Worm (Caenorhabditis elegans) whole organism, early embryonic: ENCODE results near the gene T16G12.10.
A peak's percentile ranks its signal among the peaks of the same experiment; 100 is the strongest.

Experiments
- B0310.2 ChIP-seq: sonication (generic microtip); optimal IDR thresholded peaks from 2 replicates; lab custom pipeline; 2016; ENCODE audit warnings: mild to moderate bottlenecking, missing genetic modification characterization, missing compliant biosample characterization
- F13C5.2 ChIP-seq: sonication (generic microtip); optimal IDR thresholded peaks from 2 replicates; lab custom pipeline; 2017; ENCODE audit warnings: mild to moderate bottlenecking, missing genetic modification characterization, inconsistent platforms, missing compliant biosample characterization
- aly-1 ChIP-seq: sonication (generic microtip); optimal IDR thresholded peaks from 2 replicates; lab custom pipeline; 2016; ENCODE audit warnings: missing genetic modification characterization, missing compliant biosample characterization
- ama-1 ChIP-seq: fragments of 150-350 bp; optimal IDR thresholded peaks from 2 replicates; lab custom pipeline; 2014
- ceh-13 ChIP-seq: fragments of 200-800 bp; sonication (Bioruptor generic); optimal IDR thresholded peaks from 2 replicates; lab custom pipeline; 2018; ENCODE audit warnings: mild to moderate bottlenecking, missing genetic modification characterization, missing compliant biosample characterization
- ceh-36 ChIP-seq: sonication (generic microtip); optimal IDR thresholded peaks from 2 replicates; lab custom pipeline; 2016; ENCODE audit warnings: missing genetic modification characterization, inconsistent platforms, missing compliant biosample characterization
- ets-7 ChIP-seq: sonication (generic microtip); optimal IDR thresholded peaks from 2 replicates; lab custom pipeline; 2016; ENCODE audit warnings: missing genotype, missing genetic modification characterization, missing compliant biosample characterization
- flt-1 ChIP-seq: fragments of 200-800 bp; sonication (Bioruptor generic); IDR thresholded peaks from 2 replicates; pipeline ENCODE4 v1.3.6; 2022; ENCODE audit warnings: missing genetic modification characterization, missing compliant biosample characterization
- hmbx-1 ChIP-seq: sonication (generic microtip); optimal IDR thresholded peaks from 2 replicates; lab custom pipeline; 2016; ENCODE audit warnings: mild to moderate bottlenecking, missing genetic modification characterization, missing compliant biosample characterization
- hmg-4 ChIP-seq: fragments of 200-800 bp; sonication (Bioruptor generic); optimal IDR thresholded peaks from 2 replicates; lab custom pipeline; 2018; ENCODE audit warnings: mild to moderate bottlenecking, missing genetic modification characterization, missing compliant biosample characterization
- hnd-1 ChIP-seq: sonication (generic microtip); optimal IDR thresholded peaks from 2 replicates; lab custom pipeline; 2016; ENCODE audit warnings: missing genetic modification characterization, missing compliant biosample characterization
- pes-1 ChIP-seq: fragments of 200-800 bp; sonication (Bioruptor generic); IDR thresholded peaks from 2 replicates; pipeline ENCODE4 v1.3.6; 2022; ENCODE audit warnings: missing genetic modification reagents, missing genetic modification characterization, missing compliant biosample characterization
- scrt-1 ChIP-seq: fragments of 200-800 bp; sonication (Bioruptor generic); IDR thresholded peaks from 2 replicates; pipeline ENCODE4 v1.3.6; 2022; ENCODE audit warnings: missing genetic modification characterization, missing compliant biosample characterization
- sea-1 ChIP-seq: fragments of 200-800 bp; sonication (Bioruptor generic); conservative IDR thresholded peaks from 2 replicates; pipeline ENCODE4 v1.3.6; 2022; ENCODE audit warnings: missing genetic modification characterization, missing compliant biosample characterization
- tbx-11 ChIP-seq: fragments of 200-800 bp; sonication (Bioruptor generic); IDR thresholded peaks from 2 replicates; pipeline ENCODE4 v1.3.6; 2022; ENCODE audit warnings: missing genetic modification characterization, missing compliant biosample characterization
- tbx-37 ChIP-seq: fragments of 200-800 bp; sonication (Bioruptor generic); conservative IDR thresholded peaks from 2 replicates; pipeline ENCODE4 v1.3.6; 2022; ENCODE audit warnings: missing genetic modification reagents, missing genetic modification characterization, missing compliant biosample characterization
- tra-4 ChIP-seq: sonication (generic microtip); optimal IDR thresholded peaks from 2 replicates; lab custom pipeline; 2017; ENCODE audit warnings: missing genetic modification characterization, missing compliant biosample characterization

T16G12.10 gene

ce11 chrIII:10056033-10056432 lies at the start of gene T16G12.10:
TSS of gene T16G12.10 (minus strand) at chrIII:10056133.
- TF ChIP-seq ets-7 (tag; lab: Kevin White, UChicago) (no peak), sea-1 (GFP tag; lab: Robert Waterston, UW) (no peak), aly-1 (no peak), ceh-36 (tag; lab: Kevin White, UChicago) (no peak)

ce11 chrIII:10101352-10101751 lies 45.4 kb upstream of the T16G12.10 start, which contains the start of gene kel-10:
TSS of gene kel-10 (minus strand) at chrIII:10101452.
- TF ChIP-seq tbx-11 (no peak), tra-4 (no peak), B0310.2 (tag; lab: Kevin White, UChicago) (no peak), flt-1 (GFP tag; lab: Robert Waterston, UW) (no peak), hmbx-1 (tag; lab: Kevin White, UChicago) (no peak), ceh-36 (tag; lab: Kevin White, UChicago) (no peak), hmg-4 (GFP tag; lab: Kevin White, UChicago) (no peak), scrt-1 (GFP tag; lab: Robert Waterston, UW) (no peak), ama-1 (lab: Kevin White, UChicago) (no peak)

- TF ChIP-seq hnd-1 (tag; lab: Kevin White, UChicago) (no peak), ama-1 (lab: Kevin White, UChicago) (no peak), tbx-37 (GFP tag; lab: Robert Waterston, UW) (no peak), aly-1 (no peak), F13C5.2 (no peak), flt-1 (GFP tag; lab: Robert Waterston, UW) (no peak), tbx-11 (no peak), hmbx-1 (tag; lab: Kevin White, UChicago) (no peak), pes-1 (no peak), hmg-4 (GFP tag; lab: Kevin White, UChicago) (no peak), ets-7 (tag; lab: Kevin White, UChicago) (no peak), scrt-1 (GFP tag; lab: Robert Waterston, UW) (no peak), tra-4 (no peak), ceh-36 (tag; lab: Kevin White, UChicago) (no peak), B0310.2 (tag; lab: Kevin White, UChicago) (no peak), sea-1 (GFP tag; lab: Robert Waterston, UW) (no peak), ceh-13 (GFP tag; lab: Kevin White, UChicago) (no peak)
Measured at ce11 chrIII:10097981-10098380, 42.0 kb upstream of the T16G12.10 start, which contains the start of gene spop-1. TSS of gene spop-1 (minus strand) at chrIII:10098081.

- no peak for TF ChIP-seq tbx-11
- TF ChIP-seq tbx-37 (GFP tag; lab: Robert Waterston, UW): no peak
- peak; percentile 57 for TF ChIP-seq hmg-4 (GFP tag; lab: Kevin White, UChicago)
- TF ChIP-seq ceh-13 (GFP tag; lab: Kevin White, UChicago): no peak
- no peak for TF ChIP-seq pes-1
- TF ChIP-seq ceh-36 (tag; lab: Kevin White, UChicago): no peak
- TF ChIP-seq aly-1: no peak
- no peak for TF ChIP-seq tra-4
Measured at ce11 chrIII:10096525-10096972, 40.6 kb upstream of the T16G12.10 start.

ce11 chrIII:10095377-10095776 lies 39.4 kb upstream of the T16G12.10 start:
- TF ChIP-seq hmg-4 (GFP tag; lab: Kevin White, UChicago): no peak
- TF ChIP-seq hnd-1 (tag; lab: Kevin White, UChicago): no peak
- no peak for TF ChIP-seq ceh-13 (GFP tag; lab: Kevin White, UChicago)
- no peak for TF ChIP-seq F13C5.2
- no peak for TF ChIP-seq tbx-11
- no peak for TF ChIP-seq ets-7 (tag; lab: Kevin White, UChicago)
- no peak for TF ChIP-seq sea-1 (GFP tag; lab: Robert Waterston, UW)
- TF ChIP-seq scrt-1 (GFP tag; lab: Robert Waterston, UW): no peak
- no peak for TF ChIP-seq tbx-37 (GFP tag; lab: Robert Waterston, UW)
- TF ChIP-seq ceh-36 (tag; lab: Kevin White, UChicago): no peak

- TF ChIP-seq ama-1 (lab: Kevin White, UChicago) (no peak), hmbx-1 (tag; lab: Kevin White, UChicago) (no peak), hnd-1 (tag; lab: Kevin White, UChicago) (no peak), B0310.2 (tag; lab: Kevin White, UChicago) (no peak), hmg-4 (GFP tag; lab: Kevin White, UChicago) (peak; percentile 91), scrt-1 (GFP tag; lab: Robert Waterston, UW) (no peak), pes-1 (no peak), tbx-11 (no peak), ets-7 (tag; lab: Kevin White, UChicago) (no peak), sea-1 (GFP tag; lab: Robert Waterston, UW) (no peak), flt-1 (GFP tag; lab: Robert Waterston, UW) (no peak), tra-4 (no peak), tbx-37 (GFP tag; lab: Robert Waterston, UW) (no peak), F13C5.2 (peak; percentile 23), ceh-36 (tag; lab: Kevin White, UChicago) (peak; percentile 43), aly-1 (peak; percentile 52), ceh-13 (GFP tag; lab: Kevin White, UChicago) (no peak)
Measured at ce11 chrIII:10094538-10094937, 38.6 kb upstream of the T16G12.10 start.

- TF ChIP-seq sea-1 (GFP tag; lab: Robert Waterston, UW) (no peak), tbx-11 (no peak), B0310.2 (tag; lab: Kevin White, UChicago) (no peak), aly-1 (no peak), hnd-1 (tag; lab: Kevin White, UChicago) (no peak), hmbx-1 (tag; lab: Kevin White, UChicago) (no peak), flt-1 (GFP tag; lab: Robert Waterston, UW) (no peak), ceh-36 (tag; lab: Kevin White, UChicago) (no peak), ceh-13 (GFP tag; lab: Kevin White, UChicago) (no peak), ets-7 (tag; lab: Kevin White, UChicago) (no peak), hmg-4 (GFP tag; lab: Kevin White, UChicago) (no peak), ama-1 (lab: Kevin White, UChicago) (no peak), tra-4 (no peak), scrt-1 (GFP tag; lab: Robert Waterston, UW) (no peak)
Measured at ce11 chrIII:10093093-10093492, 37.2 kb upstream of the T16G12.10 start.
